Fruit fly (Drosophila melanogaster): ENCODE results near the gene MTA1-like.

MTA1-like gene

DNA sequence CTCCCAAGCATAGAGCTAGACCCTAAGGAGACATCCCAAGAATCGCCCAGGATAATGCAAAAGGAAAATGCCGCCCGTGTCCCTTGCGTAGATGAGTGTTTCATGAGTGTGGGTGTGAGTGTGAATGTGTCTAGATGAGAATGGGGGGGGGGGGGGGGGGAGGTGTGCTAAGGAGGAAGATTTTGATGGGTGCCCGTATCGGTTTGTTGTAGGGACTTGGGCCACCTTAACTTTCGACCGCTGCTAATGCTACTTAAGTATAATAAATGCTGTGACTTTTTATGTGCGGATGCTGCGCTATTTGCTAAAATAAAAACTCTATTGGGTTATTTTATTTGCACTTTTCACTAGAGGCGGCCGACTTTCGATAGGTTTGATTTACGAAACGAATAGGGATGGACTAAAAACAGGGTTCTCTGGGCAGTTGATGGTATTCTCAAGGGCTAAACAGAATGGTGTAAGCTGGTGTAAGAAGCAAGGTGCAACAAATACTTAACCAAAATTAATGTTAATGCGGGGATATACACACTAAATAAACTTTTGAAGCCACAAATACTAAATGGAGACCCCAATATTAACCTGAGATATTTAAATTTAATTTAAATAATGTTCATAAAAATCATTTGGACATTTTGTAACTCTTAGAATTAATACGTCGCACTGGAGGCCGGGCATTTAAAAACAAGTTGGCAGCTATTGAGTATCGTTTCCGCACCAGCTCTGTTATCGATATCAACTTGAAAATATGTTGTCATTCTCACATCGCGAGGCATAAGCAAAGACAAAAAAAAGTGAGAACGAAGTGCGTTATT, 20.6 kb upstream of the MTA1-like start, which contains the start of the genes Xe7 and Atg17 (continued):
- peak; percentile 56 for TF ChIP-seq CG6683 (GFP tag; optimal IDR thresholded peaks at IDR 0.05)
- peak; percentile 92 for TF ChIP-seq fu2 (GFP tag; optimal IDR thresholded peaks at IDR 0.05)
- peak; percentile 94 for TF ChIP-seq fd3F (GFP tag; optimal IDR thresholded peaks at IDR 0.05)
- peak; percentile 90 for TF ChIP-seq CG10147 (GFP tag; optimal IDR thresholded peaks at IDR 0.05)
- TF ChIP-seq CG15601 (tag; optimal IDR thresholded peaks at IDR 0.05), result peak; percentile 85
- TF ChIP-seq Atf3 (GFP tag; optimal IDR thresholded peaks at IDR 0.05), result peak; percentile 85
- peak; percentile 39; the same call in 1 of the 3 replicates for TF ChIP-seq Doc3 (GFP tag; IDR thresholded peaks at IDR 0.05; ENCODE audit: partially characterized antibody)
- peak; percentile 92 for TF ChIP-seq sob (GFP tag; IDR thresholded peaks at IDR 0.05)
- peak; percentile 50; the same call in 1 of the 2 replicates for TF ChIP-seq Lim3 (GFP tag; IDR thresholded peaks at IDR 0.05)
- TF ChIP-seq trh (GFP tag; optimal IDR thresholded peaks at IDR 0.05), result peak; percentile 92
- peak; percentile 96 for TF ChIP-seq Sin3A (optimal IDR thresholded peaks at IDR 0.05)
- TF ChIP-seq CG18599 (GFP tag; optimal IDR thresholded peaks at IDR 0.05), result peak; percentile 89
- TF ChIP-seq pho (GFP tag; optimal IDR thresholded peaks at IDR 0.05), result peak; percentile 92
- peak; percentile 95 for TF ChIP-seq CG13775 (GFP tag; optimal IDR thresholded peaks at IDR 0.05)
- TF ChIP-seq pum (GFP tag; optimal IDR thresholded peaks at IDR 0.05), result peak; percentile 90
- peak; percentile 54; the same call in 1 of the 3 replicates for TF ChIP-seq gce (GFP tag; IDR thresholded peaks at IDR 0.05)
- peak; percentile 45 for TF ChIP-seq salm (tag; optimal IDR thresholded peaks at IDR 0.05)
- TF ChIP-seq peb (GFP tag; IDR thresholded peaks at IDR 0.05), result peak; percentile 73
- peak; percentile 16; the same call in 1 of the 3 replicates for TF ChIP-seq sr (GFP tag; IDR thresholded peaks at IDR 0.05)
- peak; percentile 53 for TF ChIP-seq CG12236 (GFP tag; optimal IDR thresholded peaks at IDR 0.05)
- TF ChIP-seq Hr3 (GFP tag; optimal IDR thresholded peaks at IDR 0.05), result peak; percentile 94
- TF ChIP-seq CG17829 (tag; optimal IDR thresholded peaks at IDR 0.05), result peak; percentile 89
- TF ChIP-seq chinmo (GFP tag; IDR thresholded peaks at IDR 0.05; ENCODE audit: partially characterized antibody), result no peak
- peak; percentile 20 for TF ChIP-seq gcm2 (GFP tag; optimal IDR thresholded peaks at IDR 0.05)
- TF ChIP-seq HLH54F (GFP tag; optimal IDR thresholded peaks at IDR 0.05), result peak; percentile 93
- peak; percentile 79 for TF ChIP-seq CG12299 (tag; optimal IDR thresholded peaks at IDR 0.05)
- peak; percentile 78 for TF ChIP-seq CG16863 (GFP tag; optimal IDR thresholded peaks at IDR 0.05)
- peak; percentile 79; the same call in 2 of the 3 replicates for TF ChIP-seq jigr1 (GFP tag; IDR thresholded peaks at IDR 0.05)
- peak; percentile 75 for TF ChIP-seq CG1529 (GFP tag; optimal IDR thresholded peaks at IDR 0.05)
- TF ChIP-seq CG12155 (GFP tag; optimal IDR thresholded peaks at IDR 0.05), result peak; percentile 93
- TF ChIP-seq cwo (GFP tag; optimal IDR thresholded peaks at IDR 0.05), result peak; percentile 68
- peak; percentile 69 for TF ChIP-seq scrt (GFP tag; optimal IDR thresholded peaks at IDR 0.05)
- peak; percentile 81; the same call in 1 of the 2 replicates for TF ChIP-seq stc (GFP tag; IDR thresholded peaks at IDR 0.05)
- TF ChIP-seq hbn (GFP tag; IDR thresholded peaks at IDR 0.05; ENCODE audit: partially characterized antibody), result no peak
- TF ChIP-seq ftz-f1 (GFP tag; optimal IDR thresholded peaks at IDR 0.05), result peak; percentile 68
- no peak for TF ChIP-seq ato (GFP tag; IDR thresholded peaks at IDR 0.05; ENCODE audit: partially characterized antibody)
- TF ChIP-seq Max (GFP tag; optimal IDR thresholded peaks at IDR 0.05), result peak; percentile 91
- peak; percentile 66 for TF ChIP-seq unc-4 (GFP tag; IDR thresholded peaks at IDR 0.05; ENCODE audit: partially characterized antibody)
- TF ChIP-seq bigmax (GFP tag; optimal IDR thresholded peaks at IDR 0.05), result no peak
- peak; percentile 89 for TF ChIP-seq CG1647 (GFP tag; optimal IDR thresholded peaks at IDR 0.05)
- TF ChIP-seq sc (optimal IDR thresholded peaks at IDR 0.05), result no peak
- peak; percentile 74 for TF ChIP-seq sc (GFP tag; optimal IDR thresholded peaks at IDR 0.05)
- peak in 1 of 2 experiments; percentile 25 for TF ChIP-seq eve (GFP tag; optimal IDR thresholded peaks at IDR 0.05)
- TF ChIP-seq her (GFP tag; optimal IDR thresholded peaks at IDR 0.05), result peak; percentile 62
- TF ChIP-seq mam (GFP tag; optimal IDR thresholded peaks at IDR 0.05), result peak; percentile 96
- TF ChIP-seq maf-S (GFP tag; optimal IDR thresholded peaks at IDR 0.05), result peak; percentile 84
- TF ChIP-seq CG4360 (GFP tag; IDR thresholded peaks at IDR 0.05), result no peak
- TF ChIP-seq CG9797 (GFP tag; optimal IDR thresholded peaks at IDR 0.05), result peak; percentile 50
- TF ChIP-seq eyg (GFP tag; optimal IDR thresholded peaks at IDR 0.05), result peak; percentile 57
